Fruit fly (Drosophila melanogaster) S2 (cell line): Measurements from ENCODE around the gene CG10026.

Source experiments
- CG8478 ChIP-seq: fragments of >200 bp; optimal IDR thresholded peaks from 2 replicates; lab custom pipeline; 2018
- CTCF ChIP-seq, 2 experiments: fragments of >200 bp; optimal IDR thresholded peaks; 2 replicates each; lab custom pipeline; 2018

- TF ChIP-seq CTCF (optimal IDR thresholded peaks at IDR 0.05; lab: Kevin White, UChicago): no peak
- no peak for TF ChIP-seq CG8478 (lab: Kevin White, UChicago)
Measured at dm6 chr2L:19414233-19414749, 39.8 kb upstream of the CG10026 start.
